Worm (Caenorhabditis elegans): Measurements from ENCODE around the gene pals-21.

DNA sequence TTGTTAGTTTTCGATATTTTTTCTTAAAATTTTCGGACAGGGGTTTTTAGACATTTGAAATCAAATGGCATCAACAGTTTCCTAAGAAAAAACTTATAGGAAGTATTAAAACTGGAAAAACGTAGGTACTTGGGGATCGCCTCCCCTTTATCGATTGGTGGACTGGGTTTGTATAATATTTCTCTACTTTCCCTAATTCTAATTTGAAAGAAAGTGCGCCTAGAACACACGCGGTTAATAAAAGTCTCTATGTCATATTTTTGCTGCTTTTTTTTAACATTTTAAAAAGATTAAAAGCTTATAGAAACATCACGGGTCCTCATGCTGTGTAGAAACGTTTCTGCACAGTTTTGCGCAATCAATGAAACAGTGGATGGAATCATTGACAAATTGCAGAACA, 19.2 kb upstream of the pals-21 start, which contains the start of gene pals-16:
- TF ChIP-seq ztf-11 (tag; optimal IDR thresholded peaks at IDR 0.05) (no peak), elt-3 (tag; optimal IDR thresholded peaks at IDR 0.05) (no peak), egl-27 (tag; optimal IDR thresholded peaks at IDR 0.05) (no peak), snpc-4 (tag; optimal IDR thresholded peaks at IDR 0.05) (no peak), alr-1 (tag; optimal IDR thresholded peaks at IDR 0.05) (no peak), nhr-77 (tag; optimal IDR thresholded peaks at IDR 0.05) (no peak), lsy-2 (tag; optimal IDR thresholded peaks at IDR 0.05) (no peak), aly-2 (tag; optimal IDR thresholded peaks at IDR 0.05) (no peak), mab-5 (tag; optimal IDR thresholded peaks at IDR 0.05) (no peak)
